Fruit fly (Drosophila melanogaster) whole organism: ENCODE measurements around the gene B9d1.

ENCODE experiments used
- EcR ChIP-seq, 2 experiments: fragments of >200 bp; optimal IDR thresholded peaks; 2 replicates each; lab custom pipeline; 2017; ENCODE audit warnings: missing biosample characterization in 2 of 2, missing genetic modification characterization in 2 of 2, missing genetic modification reagents in 2 of 2
- psq ChIP-seq: fragments of >200 bp; optimal IDR thresholded peaks from 2 replicates; lab custom pipeline; 2017

- TF ChIP-seq psq (lab: Kevin White, UChicago), result no peak
- no peak for TF ChIP-seq EcR (GFP tag; optimal IDR thresholded peaks at IDR 0.05; lab: Kevin White, UChicago)
Measured at dm6 chr3R:15517113-15517512, 35.4 kb downstream of the B9d1 start.
